Worm (Caenorhabditis elegans): ENCODE results near the gene spp-10.

DNA sequence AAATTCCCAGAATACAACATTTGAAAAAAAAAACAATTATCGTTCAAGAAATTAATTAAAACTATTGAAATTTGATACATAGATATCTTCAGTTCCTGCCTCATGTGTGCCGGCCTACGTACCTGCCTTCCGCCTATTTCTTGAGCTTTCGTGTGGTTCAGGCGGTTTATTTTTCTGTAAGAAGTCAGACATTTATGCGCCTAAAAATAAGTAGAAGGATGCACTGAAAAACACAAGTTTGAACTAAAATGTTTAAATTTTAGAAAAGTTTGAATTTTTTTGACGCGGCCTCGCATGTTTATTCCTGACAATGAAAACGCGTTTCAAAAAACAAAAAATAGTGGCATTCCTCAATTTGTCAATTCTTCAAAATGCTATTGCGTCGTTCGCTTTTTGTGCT is 3.2 kb upstream of the spp-10 start, which contains the start of gene C28C12.11:
- TF ChIP-seq nhr-77 (tag; optimal IDR thresholded peaks at IDR 0.05) (no peak), hmg-11 (tag; optimal IDR thresholded peaks at IDR 0.05) (no peak), unc-39 (tag; optimal IDR thresholded peaks at IDR 0.05) (no peak), egl-27 (tag; optimal IDR thresholded peaks at IDR 0.05) (no peak), nhr-76 (tag; optimal IDR thresholded peaks at IDR 0.05) (no peak), ztf-4 (tag; optimal IDR thresholded peaks at IDR 0.05) (no peak), elt-3 (tag; optimal IDR thresholded peaks at IDR 0.05) (no peak), pha-4 (tag; optimal IDR thresholded peaks at IDR 0.05) (no peak), aly-2 (tag; optimal IDR thresholded peaks at IDR 0.05) (no peak), fos-1 (tag; optimal IDR thresholded peaks at IDR 0.05) (no peak), fkh-2 (tag; optimal IDR thresholded peaks at IDR 0.05) (no peak), jun-1 (tag; optimal IDR thresholded peaks at IDR 0.05) (no peak), ZK546.5 (tag; optimal IDR thresholded peaks at IDR 0.05) (no peak), nhr-12 (tag; optimal IDR thresholded peaks at IDR 0.05) (no peak)
